Worm (Caenorhabditis elegans): Measurements from ENCODE around the gene nspc-19.

nspc-19 gene

ce11 chrX:14480248-14480647, 48.3 kb upstream of the nspc-19 start, which contains the start of gene gfi-3 (continued):
- no peak for TF ChIP-seq F57A8.1 (GFP tag; optimal IDR thresholded peaks at IDR 0.05)
- TF ChIP-seq madf-6 (GFP tag; IDR thresholded peaks at IDR 0.05), result no peak
- peak; percentile 37 for TF ChIP-seq lin-54 (GFP tag; optimal IDR thresholded peaks at IDR 0.05)
- TF ChIP-seq C06A6.2 (GFP tag; conservative IDR thresholded peaks at IDR 0.05), result 0 out of 2 replicates have a peak, but pooled peaks have one; percentile 33
- no peak for TF ChIP-seq akir-1 (GFP tag; optimal IDR thresholded peaks at IDR 0.05)
- TF ChIP-seq ztf-6 (GFP tag; IDR thresholded peaks at IDR 0.05), result no peak
- no peak for TF ChIP-seq nhr-120 (GFP tag; IDR thresholded peaks at IDR 0.05)
- no peak for TF ChIP-seq hlh-26 (GFP tag; conservative IDR thresholded peaks at IDR 0.05)
- TF ChIP-seq fkh-3 (tag; optimal IDR thresholded peaks at IDR 0.05), result no peak
- peak; percentile 32 for TF ChIP-seq B0261.1 (tag; optimal IDR thresholded peaks at IDR 0.05)
- TF ChIP-seq athp-1 (tag; optimal IDR thresholded peaks at IDR 0.05), result no peak
- no peak for TF ChIP-seq ceh-79 (tag; optimal IDR thresholded peaks at IDR 0.05)
- peak; percentile 2 for TF ChIP-seq snpc-3.4 (tag; optimal IDR thresholded peaks at IDR 0.05)
- no peak for TF ChIP-seq unc-62 (GFP tag; optimal IDR thresholded peaks at IDR 0.05)
- TF ChIP-seq gei-17 (GFP tag; optimal IDR thresholded peaks at IDR 0.05), result peak; percentile 35
- TF ChIP-seq ama-1 (optimal IDR thresholded peaks at IDR 0.05), result no peak
- TF ChIP-seq ama-1 (GFP tag; optimal IDR thresholded peaks at IDR 0.05), result no peak
- no peak for TF ChIP-seq ztf-22 (GFP tag; optimal IDR thresholded peaks at IDR 0.05)
- TF ChIP-seq B0035.1 (tag; optimal IDR thresholded peaks at IDR 0.05), result no peak
- no peak for TF ChIP-seq F55B11.4 (tag; optimal IDR thresholded peaks at IDR 0.05; ENCODE audit: borderline replicate concordance, insufficient read depth)
- peak; percentile 70 for TF ChIP-seq nhr-80 (tag; optimal IDR thresholded peaks at IDR 0.05)
- no peak for TF ChIP-seq T07F8.4 (tag; optimal IDR thresholded peaks at IDR 0.05)
- TF ChIP-seq cebp-1 (GFP tag; IDR thresholded peaks at IDR 0.05), result peak; percentile 19; the same call in 1 of the 2 replicates
- peak; percentile 78 for TF ChIP-seq cebp-1 (tag; optimal IDR thresholded peaks at IDR 0.05)
- peak; percentile 39 for TF ChIP-seq ztf-26 (tag; optimal IDR thresholded peaks at IDR 0.05)
- peak; percentile 76 for TF ChIP-seq pbrm-1 (GFP tag; IDR thresholded peaks at IDR 0.05)
- no peak for TF ChIP-seq nfya-1 (tag; optimal IDR thresholded peaks at IDR 0.05; ENCODE audit: borderline replicate concordance, insufficient read depth)
- TF ChIP-seq Y56A3A.18 (GFP tag; IDR thresholded peaks at IDR 0.05), result no peak
- TF ChIP-seq nhr-90 (tag; optimal IDR thresholded peaks at IDR 0.05), result no peak

- TF ChIP-seq T07F8.4 (tag; optimal IDR thresholded peaks at IDR 0.05) (no peak), snpc-4 (GFP tag; optimal IDR thresholded peaks at IDR 0.05) (no peak), snpc-4 (tag; optimal IDR thresholded peaks at IDR 0.05) (peak in 3 of 4 experiments; percentile 32 to 88 (median 82)), egrh-3 (GFP tag; IDR thresholded peaks at IDR 0.05) (peak; percentile 50; the same call in 1 of the 2 replicates), zfh-2 (GFP tag; conservative IDR thresholded peaks at IDR 0.05) (peak; percentile 78), zim-3 (tag; optimal IDR thresholded peaks at IDR 0.05) (no peak)
Observed at ce11 chrX:14481637-14482036, 46.9 kb upstream of the nspc-19 start.

ce11 chrX:14484827-14485226, 43.7 kb upstream of the nspc-19 start, which contains the start of gene M163.8:
Gene M163.8, plus strand, starts transcription at chrX:14485127.
- TF ChIP-seq repo-1 (tag; optimal IDR thresholded peaks at IDR 0.05) (no peak), lin-54 (GFP tag; optimal IDR thresholded peaks at IDR 0.05) (no peak), snpc-1.3 (tag; optimal IDR thresholded peaks at IDR 0.05; ENCODE audit: insufficient read depth) (no peak), lsy-27 (tag; optimal IDR thresholded peaks at IDR 0.05; ENCODE audit: borderline replicate concordance, insufficient read depth) (no peak), hmg-20 (GFP tag; IDR thresholded peaks at IDR 0.05) (no peak), lin-26 (GFP tag; IDR thresholded peaks at IDR 0.05) (no peak), madf-3 (GFP tag; IDR thresholded peaks at IDR 0.05) (no peak)
